Fruit fly (Drosophila melanogaster): ENCODE data around the gene CG10365.

DNA sequence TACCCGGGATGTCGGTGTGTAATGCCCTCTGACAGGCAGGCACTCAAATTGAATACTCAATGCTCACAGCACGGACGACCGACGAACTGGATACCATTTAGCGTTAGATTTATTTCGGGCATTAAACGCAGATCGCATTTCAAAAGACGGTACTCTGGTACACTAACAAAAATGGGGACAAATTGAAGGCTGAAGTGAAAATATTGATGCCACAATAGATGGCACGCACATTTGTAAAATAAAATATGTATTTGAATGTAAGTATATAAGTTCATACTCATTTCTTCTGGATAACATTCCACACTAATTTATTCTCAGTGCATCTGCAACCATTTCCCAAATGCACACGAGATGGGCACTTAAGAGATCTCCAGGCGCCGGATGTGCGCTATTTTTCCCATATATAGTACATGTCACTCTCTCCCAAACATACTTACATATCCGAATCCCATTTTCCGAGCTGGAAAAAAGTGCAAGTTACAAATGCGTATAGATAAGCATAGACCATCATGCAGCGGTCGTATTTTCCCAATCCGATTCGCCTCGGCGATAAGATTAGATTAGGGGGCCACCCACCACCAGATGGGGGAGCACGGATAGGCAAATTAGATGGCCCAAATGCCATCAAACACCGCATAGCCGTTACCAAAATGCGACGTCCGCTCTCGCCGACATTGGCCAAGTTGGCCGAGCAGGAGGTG lies 13.5 kb upstream of the CG10365 start, which contains the start of gene CG10301:
- TF ChIP-seq CG33017 (tag; optimal IDR thresholded peaks at IDR 0.05), result no peak
- no peak for TF ChIP-seq Clk (GFP tag; optimal IDR thresholded peaks at IDR 0.05)
- TF ChIP-seq CG1620 (GFP tag; optimal IDR thresholded peaks at IDR 0.05), result no peak
- no peak for TF ChIP-seq cic (GFP tag; optimal IDR thresholded peaks at IDR 0.05)
- no peak for TF ChIP-seq Mnt (GFP tag; optimal IDR thresholded peaks at IDR 0.05)
- TF ChIP-seq tj (GFP tag; optimal IDR thresholded peaks at IDR 0.05), result no peak
